Worm (Caenorhabditis elegans): ENCODE data around the gene C18B2.3.

The C18B2.3 gene

ce11 chrX:3611740-3612139 is 10.1 kb downstream of the C18B2.3 start:
- TF ChIP-seq sea-1 (GFP tag; conservative IDR thresholded peaks at IDR 0.05) = no peak
- TF ChIP-seq hmbx-1 (tag; optimal IDR thresholded peaks at IDR 0.05) = no peak

DNA sequence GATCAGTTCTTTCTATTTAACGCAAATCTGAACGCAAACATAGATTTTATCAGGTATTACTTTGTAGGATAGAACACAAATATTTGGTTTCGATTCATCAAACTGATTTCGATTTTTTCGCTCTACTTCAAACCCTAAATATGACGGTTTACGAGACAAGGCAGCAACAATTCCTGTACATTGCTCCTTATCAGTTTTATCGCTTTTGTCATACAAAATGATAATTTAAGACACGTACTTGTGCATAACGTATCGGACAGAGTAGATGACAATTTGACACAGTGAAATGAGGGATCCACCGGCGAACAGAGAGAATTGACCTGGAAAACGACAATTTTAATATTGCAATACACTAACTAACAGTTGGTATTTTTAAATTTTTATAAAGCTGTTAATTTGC is 12.0 kb downstream of the C18B2.3 start:
- no peak for TF ChIP-seq flt-1 (GFP tag; IDR thresholded peaks at IDR 0.05)
- no peak for TF ChIP-seq F13C5.2 (tag; optimal IDR thresholded peaks at IDR 0.05)
- no peak for TF ChIP-seq ceh-13 (GFP tag; optimal IDR thresholded peaks at IDR 0.05)
- TF ChIP-seq tbx-37 (GFP tag; conservative IDR thresholded peaks at IDR 0.05) = no peak
- TF ChIP-seq aly-1 (tag; optimal IDR thresholded peaks at IDR 0.05) = no peak
- TF ChIP-seq hmg-4 (GFP tag; optimal IDR thresholded peaks at IDR 0.05) = no peak
- TF ChIP-seq B0310.2 (tag; optimal IDR thresholded peaks at IDR 0.05) = no peak
- no peak for TF ChIP-seq ama-1 (optimal IDR thresholded peaks at IDR 0.05)
- no peak for TF ChIP-seq pes-1 (GFP tag; IDR thresholded peaks at IDR 0.05)
- no peak for TF ChIP-seq tra-4 (tag; optimal IDR thresholded peaks at IDR 0.05)
- no peak for TF ChIP-seq hnd-1 (tag; optimal IDR thresholded peaks at IDR 0.05)
- TF ChIP-seq sea-1 (GFP tag; conservative IDR thresholded peaks at IDR 0.05) = no peak
- no peak for TF ChIP-seq ets-7 (tag; optimal IDR thresholded peaks at IDR 0.05)
- TF ChIP-seq ceh-36 (tag; optimal IDR thresholded peaks at IDR 0.05) = no peak
- TF ChIP-seq tbx-11 (GFP tag; IDR thresholded peaks at IDR 0.05) = no peak

ce11 chrX:3617218-3617617 is 15.6 kb downstream of the C18B2.3 start, which contains the start of gene del-9:
TSS of gene del-9 (minus strand) at chrX:3617318.
- no peak for TF ChIP-seq B0310.2 (tag; optimal IDR thresholded peaks at IDR 0.05)
- no peak for TF ChIP-seq tbx-37 (GFP tag; conservative IDR thresholded peaks at IDR 0.05)
- TF ChIP-seq scrt-1 (GFP tag; IDR thresholded peaks at IDR 0.05) = no peak
- no peak for TF ChIP-seq hmg-4 (GFP tag; optimal IDR thresholded peaks at IDR 0.05)
- TF ChIP-seq flt-1 (GFP tag; IDR thresholded peaks at IDR 0.05) = no peak
- TF ChIP-seq F13C5.2 (tag; optimal IDR thresholded peaks at IDR 0.05) = no peak
- no peak for TF ChIP-seq sea-1 (GFP tag; conservative IDR thresholded peaks at IDR 0.05)
- no peak for TF ChIP-seq tra-4 (tag; optimal IDR thresholded peaks at IDR 0.05)
- TF ChIP-seq hmbx-1 (tag; optimal IDR thresholded peaks at IDR 0.05) = no peak
- TF ChIP-seq pes-1 (GFP tag; IDR thresholded peaks at IDR 0.05) = no peak
- no peak for TF ChIP-seq ceh-13 (GFP tag; optimal IDR thresholded peaks at IDR 0.05)
- TF ChIP-seq ceh-36 (tag; optimal IDR thresholded peaks at IDR 0.05) = no peak
- no peak for TF ChIP-seq ama-1 (optimal IDR thresholded peaks at IDR 0.05)
- no peak for TF ChIP-seq tbx-11 (GFP tag; IDR thresholded peaks at IDR 0.05)
- no peak for TF ChIP-seq hnd-1 (tag; optimal IDR thresholded peaks at IDR 0.05)
- TF ChIP-seq aly-1 (tag; optimal IDR thresholded peaks at IDR 0.05) = no peak
- TF ChIP-seq ets-7 (tag; optimal IDR thresholded peaks at IDR 0.05) = no peak

- TF ChIP-seq ama-1 (optimal IDR thresholded peaks at IDR 0.05) (no peak), tbx-11 (GFP tag; IDR thresholded peaks at IDR 0.05) (no peak), sea-1 (GFP tag; conservative IDR thresholded peaks at IDR 0.05) (no peak), flt-1 (GFP tag; IDR thresholded peaks at IDR 0.05) (no peak), tra-4 (tag; optimal IDR thresholded peaks at IDR 0.05) (no peak), F13C5.2 (tag; optimal IDR thresholded peaks at IDR 0.05) (no peak), B0310.2 (tag; optimal IDR thresholded peaks at IDR 0.05) (no peak), ets-7 (tag; optimal IDR thresholded peaks at IDR 0.05) (no peak), aly-1 (tag; optimal IDR thresholded peaks at IDR 0.05) (no peak), hnd-1 (tag; optimal IDR thresholded peaks at IDR 0.05) (no peak), ceh-13 (GFP tag; optimal IDR thresholded peaks at IDR 0.05) (no peak), tbx-37 (GFP tag; conservative IDR thresholded peaks at IDR 0.05) (no peak), ceh-36 (tag; optimal IDR thresholded peaks at IDR 0.05) (no peak), hmbx-1 (tag; optimal IDR thresholded peaks at IDR 0.05) (no peak), pes-1 (GFP tag; IDR thresholded peaks at IDR 0.05) (no peak), scrt-1 (GFP tag; IDR thresholded peaks at IDR 0.05) (no peak)
Observed at ce11 chrX:3618842-3619241, 17.2 kb downstream of the C18B2.3 start.

- TF ChIP-seq ama-1 (optimal IDR thresholded peaks at IDR 0.05) = no peak
- no peak for TF ChIP-seq scrt-1 (GFP tag; IDR thresholded peaks at IDR 0.05)
- no peak for TF ChIP-seq sea-1 (GFP tag; conservative IDR thresholded peaks at IDR 0.05)
- TF ChIP-seq ceh-36 (tag; optimal IDR thresholded peaks at IDR 0.05) = no peak
- TF ChIP-seq hnd-1 (tag; optimal IDR thresholded peaks at IDR 0.05) = no peak
- TF ChIP-seq pes-1 (GFP tag; IDR thresholded peaks at IDR 0.05) = no peak
- TF ChIP-seq B0310.2 (tag; optimal IDR thresholded peaks at IDR 0.05) = no peak
- no peak for TF ChIP-seq ceh-13 (GFP tag; optimal IDR thresholded peaks at IDR 0.05)
- TF ChIP-seq aly-1 (tag; optimal IDR thresholded peaks at IDR 0.05) = no peak
Observed at ce11 chrX:3623162-3623561, 21.5 kb downstream of the C18B2.3 start, which contains the start of gene C18B2.2. TSS of gene C18B2.2 (plus strand) at chrX:3623462.

DNA sequence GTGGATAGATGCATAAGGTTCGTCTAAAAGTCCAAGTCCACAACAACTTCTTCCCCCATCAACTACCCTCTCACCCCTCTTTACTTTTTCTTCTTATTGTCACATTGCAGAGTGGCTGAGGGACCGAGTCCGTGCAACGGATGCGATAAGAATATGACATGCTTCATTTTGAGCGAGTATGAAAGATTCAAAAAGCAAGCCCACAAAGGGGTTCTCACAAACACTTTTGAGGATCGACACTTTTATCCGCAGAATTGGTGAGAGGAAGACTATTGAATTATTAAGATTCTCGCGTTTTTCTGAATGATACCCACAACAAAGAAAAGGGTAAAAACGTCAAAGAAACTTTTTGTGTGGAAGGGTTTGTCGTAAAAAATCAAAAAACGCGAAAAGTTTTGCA is 24.0 kb downstream of the C18B2.3 start:
- TF ChIP-seq ceh-36 (tag; optimal IDR thresholded peaks at IDR 0.05) (no peak), B0310.2 (tag; optimal IDR thresholded peaks at IDR 0.05) (no peak), ceh-13 (GFP tag; optimal IDR thresholded peaks at IDR 0.05) (no peak), aly-1 (tag; optimal IDR thresholded peaks at IDR 0.05) (no peak), tbx-11 (GFP tag; IDR thresholded peaks at IDR 0.05) (no peak), hmg-4 (GFP tag; optimal IDR thresholded peaks at IDR 0.05) (no peak), sea-1 (GFP tag; conservative IDR thresholded peaks at IDR 0.05) (no peak)

DNA sequence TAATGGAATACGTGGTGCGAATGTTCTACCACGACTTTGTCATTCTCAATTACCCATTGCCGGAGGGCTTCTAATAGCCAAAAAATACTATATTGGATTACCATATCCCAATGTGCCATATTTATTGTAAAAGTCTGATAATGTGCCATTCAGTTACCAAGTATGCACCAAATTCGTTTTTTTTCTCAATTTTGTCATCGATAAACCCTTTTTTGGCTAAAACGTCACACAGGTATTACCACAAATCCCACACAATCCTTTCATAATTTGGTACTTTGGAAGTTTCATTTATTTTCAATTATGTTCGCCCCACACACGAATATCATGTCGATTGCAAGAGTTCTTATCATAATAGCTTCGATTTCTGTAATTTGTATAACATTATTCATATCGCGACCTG is 26.4 kb downstream of the C18B2.3 start, which contains the start of gene vep-2:
TSS of gene vep-2 (plus strand) at position 301 of the 400 bp plus-strand sequence.
- TF ChIP-seq B0310.2 (tag; optimal IDR thresholded peaks at IDR 0.05) (no peak), hmg-4 (GFP tag; optimal IDR thresholded peaks at IDR 0.05) (no peak), tra-4 (tag; optimal IDR thresholded peaks at IDR 0.05) (no peak)

ce11 chrX:3630090-3630489 is 28.5 kb downstream of the C18B2.3 start:
- no peak for TF ChIP-seq pes-1 (GFP tag; IDR thresholded peaks at IDR 0.05)
- TF ChIP-seq ets-7 (tag; optimal IDR thresholded peaks at IDR 0.05) = no peak
- TF ChIP-seq ceh-36 (tag; optimal IDR thresholded peaks at IDR 0.05) = no peak
- no peak for TF ChIP-seq tbx-11 (GFP tag; IDR thresholded peaks at IDR 0.05)
